Worm (Caenorhabditis elegans): ENCODE results near the gene nhr-1.
A peak's percentile ranks its signal among the peaks of the same experiment; 100 is the strongest.
"Not testable (repeated sequence)": the region's sequence is repeated elsewhere in the genome, so short reads cannot be mapped to it uniquely, and the experiment has no call there.

The nhr-1 gene

DNA sequence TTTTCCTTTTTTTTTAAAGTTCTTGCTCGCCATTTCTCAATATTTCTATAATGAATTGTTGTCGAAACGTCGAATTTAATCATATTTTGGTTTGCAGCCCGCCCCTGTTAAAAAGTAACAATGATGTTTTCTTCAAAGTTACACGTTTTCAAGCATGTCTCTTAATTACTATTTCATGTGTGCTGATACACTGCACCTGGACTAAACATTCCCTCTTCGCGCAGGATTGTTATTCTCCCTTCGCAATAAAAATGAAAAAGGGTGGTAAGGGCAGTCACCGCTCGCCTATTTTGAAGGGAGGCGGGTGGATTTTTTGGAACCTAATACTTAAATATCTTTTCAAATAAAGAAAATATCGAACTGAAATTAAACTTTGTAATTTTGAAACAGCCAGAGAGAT is 31.6 kb downstream of the nhr-1 start (continued):
- TF ChIP-seq ceh-9 (tag; optimal IDR thresholded peaks at IDR 0.05) (no peak), nhr-28 (tag; optimal IDR thresholded peaks at IDR 0.05) (no peak), tbx-2 (tag; optimal IDR thresholded peaks at IDR 0.05) (peak; percentile 70), elt-1 (tag; optimal IDR thresholded peaks at IDR 0.05) (no peak), pha-4 (tag; optimal IDR thresholded peaks at IDR 0.05) (peak; percentile 30), daf-12 (tag; optimal IDR thresholded peaks at IDR 0.05) (no peak), mml-1 (tag; optimal IDR thresholded peaks at IDR 0.05) (no peak), nhr-43 (tag; optimal IDR thresholded peaks at IDR 0.05; ENCODE audit: poor library complexity, severe bottlenecking) (peak; percentile 53), lsy-12 (tag; optimal IDR thresholded peaks at IDR 0.05) (peak; percentile 57), ceh-28 (tag; optimal IDR thresholded peaks at IDR 0.05) (peak; percentile 67), lin-39 (tag; optimal IDR thresholded peaks at IDR 0.05) (no peak), ceh-82 (tag; optimal IDR thresholded peaks at IDR 0.05) (no peak), egl-27 (tag; optimal IDR thresholded peaks at IDR 0.05) (no peak), nfya-1 (tag; optimal IDR thresholded peaks at IDR 0.05; ENCODE audit: insufficient read depth) (peak; percentile 13), aly-2 (tag; optimal IDR thresholded peaks at IDR 0.05) (no peak), ZK546.5 (tag; optimal IDR thresholded peaks at IDR 0.05) (no peak)

DNA sequence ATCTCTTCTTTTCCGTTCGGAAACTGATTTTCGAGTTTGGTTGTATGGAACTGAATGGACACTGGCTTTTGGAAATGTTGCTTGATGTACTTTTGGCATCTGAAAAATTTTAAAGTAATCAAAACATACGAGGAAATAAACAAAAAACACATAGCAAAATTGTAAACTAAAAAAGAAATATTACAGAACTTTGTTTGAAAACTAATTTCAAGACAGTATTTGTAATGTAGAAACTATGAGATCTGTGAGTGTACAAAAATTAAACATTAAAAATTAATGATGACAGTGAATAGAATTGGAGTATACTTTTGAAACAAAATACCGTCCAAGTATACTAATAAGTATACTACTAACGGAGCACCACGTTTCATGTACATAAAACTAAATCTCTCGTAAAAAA is 34.7 kb downstream of the nhr-1 start, which contains the start of gene hlh-29:
Gene hlh-29 (minus strand): TSS at position 101 of the 400 bp plus-strand sequence.
- TF ChIP-seq elt-1 (tag; optimal IDR thresholded peaks at IDR 0.05); sea-2 (GFP tag; optimal IDR thresholded peaks at IDR 0.05); nhr-28 (tag; optimal IDR thresholded peaks at IDR 0.05): not testable (repeated sequence)

DNA sequence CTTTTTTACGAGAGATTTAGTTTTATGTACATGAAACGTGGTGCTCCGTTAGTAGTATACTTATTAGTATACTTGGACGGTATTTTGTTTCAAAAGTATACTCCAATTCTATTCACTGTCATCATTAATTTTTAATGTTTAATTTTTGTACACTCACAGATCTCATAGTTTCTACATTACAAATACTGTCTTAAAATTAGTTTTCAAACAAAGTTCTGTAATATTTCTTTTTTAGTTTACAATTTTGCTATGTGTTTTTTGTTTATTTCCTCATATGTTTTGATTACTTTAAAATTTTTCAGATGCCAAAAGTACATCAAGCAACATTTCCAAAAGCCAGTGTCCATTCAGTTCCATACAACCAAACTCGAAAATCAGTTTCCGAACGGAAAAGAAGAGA is 36.9 kb downstream of the nhr-1 start, which contains the start of gene hlh-28:
Gene hlh-28 (plus strand): TSS at position 301 of the 400 bp plus-strand sequence.
- not testable (repeated sequence) for TF ChIP-seq unc-39, zag-1, nhr-76 (tag; optimal IDR thresholded peaks at IDR 0.05)

DNA sequence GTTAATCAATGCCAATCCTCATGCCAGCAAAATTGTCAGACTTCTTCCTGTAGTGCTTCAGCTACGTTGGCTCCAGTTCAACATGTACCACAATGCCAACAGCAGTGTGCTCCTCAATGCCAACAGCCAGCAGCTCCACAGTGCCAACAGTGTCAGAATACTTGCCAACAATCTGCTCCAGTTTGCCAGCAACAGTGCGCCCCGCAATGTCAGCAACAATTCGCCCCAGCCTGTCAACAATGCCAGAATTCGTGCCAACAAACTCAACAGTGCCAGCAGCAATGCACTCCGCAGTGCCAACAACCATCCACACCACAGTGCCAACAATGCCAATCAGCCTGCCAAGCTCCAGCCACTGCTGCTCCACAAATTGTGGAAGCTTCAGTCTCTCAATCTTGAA is 39.9 kb downstream of the nhr-1 start:
- TF ChIP-seq nhr-11 (tag; optimal IDR thresholded peaks at IDR 0.05) (no peak), fkh-10 (GFP tag; optimal IDR thresholded peaks at IDR 0.05) (no peak), fos-1 (tag; optimal IDR thresholded peaks at IDR 0.05) (no peak), ZK546.5 (tag; optimal IDR thresholded peaks at IDR 0.05) (no peak)

DNA sequence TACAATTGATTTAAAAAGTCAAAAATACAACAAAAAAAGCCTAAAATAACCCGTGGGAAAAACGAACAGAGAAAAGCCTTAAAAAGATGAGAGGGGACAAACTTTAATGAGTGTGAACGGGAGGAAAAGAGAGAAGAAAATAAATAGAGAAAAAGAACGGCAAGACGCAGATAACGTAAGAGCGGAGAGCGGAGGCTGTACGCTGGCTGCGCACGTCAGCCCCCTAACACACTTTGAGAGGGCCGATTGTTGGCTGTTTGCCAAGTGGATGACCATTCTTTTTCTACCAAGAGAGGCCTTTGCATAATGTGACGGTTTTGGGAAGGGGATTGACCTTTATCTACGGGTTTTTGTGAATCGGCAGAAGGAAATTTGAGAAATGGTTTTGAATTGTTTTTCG is 48.3 kb downstream of the nhr-1 start:
- TF ChIP-seq nhr-25 (tag; optimal IDR thresholded peaks at IDR 0.05) = peak; percentile 61
- TF ChIP-seq pha-4 (tag; optimal IDR thresholded peaks at IDR 0.05) = peak; percentile 82
- peak; percentile 2 for TF ChIP-seq hmg-11 (tag; optimal IDR thresholded peaks at IDR 0.05)
- no peak for TF ChIP-seq mdl-1 (tag; optimal IDR thresholded peaks at IDR 0.05)
- no peak for TF ChIP-seq nhr-11 (tag; optimal IDR thresholded peaks at IDR 0.05)

DNA sequence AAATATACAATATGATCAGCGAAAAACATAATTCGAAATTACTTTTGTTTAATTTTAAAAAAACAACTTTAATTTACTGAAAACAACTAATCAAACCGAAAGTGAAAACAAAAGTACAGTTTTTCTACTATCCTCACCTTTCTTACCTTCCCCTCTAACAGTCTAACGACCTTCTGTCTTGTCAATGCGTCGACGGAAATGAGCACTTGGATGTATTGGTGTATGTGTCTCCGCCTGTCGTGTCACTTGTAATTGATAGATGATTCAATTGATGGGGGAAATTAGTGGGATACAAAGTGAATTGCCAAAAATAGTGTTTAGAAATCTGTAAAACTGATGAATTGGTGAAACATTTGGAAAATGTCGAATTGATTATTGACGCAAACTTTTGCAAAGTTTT is 49.5 kb downstream of the nhr-1 start, which contains the start of gene F31A3.5:
Gene F31A3.5 (minus strand): TSS at position 200 of the 400 bp plus-strand sequence.
- TF ChIP-seq skn-1 (tag; optimal IDR thresholded peaks at IDR 0.05) = no peak
- no peak for TF ChIP-seq pha-4 (tag; optimal IDR thresholded peaks at IDR 0.05)
- TF ChIP-seq nhr-23 (tag; optimal IDR thresholded peaks at IDR 0.05) = no peak
- TF ChIP-seq tbx-2 (tag; optimal IDR thresholded peaks at IDR 0.05) = no peak

DNA sequence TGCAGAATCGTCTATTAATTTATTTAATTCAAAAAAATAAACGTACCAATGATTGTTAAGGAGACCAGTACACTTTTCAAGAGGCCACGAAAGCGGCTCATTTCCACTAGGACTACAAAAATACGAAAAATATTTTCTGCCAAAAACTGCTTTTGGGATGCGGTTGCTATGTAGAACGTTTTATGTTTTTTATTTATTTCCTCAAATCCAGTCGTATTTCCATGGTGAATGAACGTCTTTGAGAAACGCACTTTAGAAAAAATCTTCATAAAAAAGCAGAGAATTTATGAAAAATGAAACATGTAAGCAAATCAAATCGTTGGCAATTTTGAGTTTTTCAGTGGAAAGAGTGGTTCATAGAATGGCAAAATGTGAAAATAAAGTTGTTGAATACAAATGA is 53.5 kb downstream of the nhr-1 start, which contains the start of gene F39B3.7:
Gene F39B3.7 (minus strand): TSS at position 101 of the 400 bp plus-strand sequence.
- no peak for TF ChIP-seq ceh-28 (tag; optimal IDR thresholded peaks at IDR 0.05)
- TF ChIP-seq hmg-11 (tag; optimal IDR thresholded peaks at IDR 0.05) = no peak
- no peak for TF ChIP-seq nhr-67 (tag; optimal IDR thresholded peaks at IDR 0.05)
- TF ChIP-seq ceh-16 (tag; optimal IDR thresholded peaks at IDR 0.05) = no peak
- no peak for TF ChIP-seq R02D3.7 (tag; optimal IDR thresholded peaks at IDR 0.05)
- TF ChIP-seq elt-2 (tag; optimal IDR thresholded peaks at IDR 0.05) = no peak
- no peak for TF ChIP-seq ztf-11 (tag; optimal IDR thresholded peaks at IDR 0.05)
- TF ChIP-seq unc-62 (GFP tag; optimal IDR thresholded peaks at IDR 0.05) = no peak
- no peak for TF ChIP-seq nhr-43 (tag; optimal IDR thresholded peaks at IDR 0.05; ENCODE audit: poor library complexity, severe bottlenecking)
- no peak for TF ChIP-seq lin-39 (tag; optimal IDR thresholded peaks at IDR 0.05)
- no peak for TF ChIP-seq unc-39 (tag; optimal IDR thresholded peaks at IDR 0.05)
- TF ChIP-seq ceh-82 (tag; optimal IDR thresholded peaks at IDR 0.05) = no peak
- no peak for TF ChIP-seq nhr-11 (tag; optimal IDR thresholded peaks at IDR 0.05)
- no peak for TF ChIP-seq lin-15B (tag; optimal IDR thresholded peaks at IDR 0.05)
- no peak for TF ChIP-seq nhr-76 (tag; optimal IDR thresholded peaks at IDR 0.05)
- TF ChIP-seq snpc-4 (tag; optimal IDR thresholded peaks at IDR 0.05) = no peak
- TF ChIP-seq sea-2 (GFP tag; optimal IDR thresholded peaks at IDR 0.05) = no peak
- TF ChIP-seq mml-1 (tag; optimal IDR thresholded peaks at IDR 0.05) = no peak
- no peak for TF ChIP-seq lsy-12 (tag; optimal IDR thresholded peaks at IDR 0.05)
- TF ChIP-seq ceh-9 (tag; optimal IDR thresholded peaks at IDR 0.05) = no peak
